Worm (Caenorhabditis elegans): ENCODE results near the gene mtre-1.

mtre-1 gene

DNA sequence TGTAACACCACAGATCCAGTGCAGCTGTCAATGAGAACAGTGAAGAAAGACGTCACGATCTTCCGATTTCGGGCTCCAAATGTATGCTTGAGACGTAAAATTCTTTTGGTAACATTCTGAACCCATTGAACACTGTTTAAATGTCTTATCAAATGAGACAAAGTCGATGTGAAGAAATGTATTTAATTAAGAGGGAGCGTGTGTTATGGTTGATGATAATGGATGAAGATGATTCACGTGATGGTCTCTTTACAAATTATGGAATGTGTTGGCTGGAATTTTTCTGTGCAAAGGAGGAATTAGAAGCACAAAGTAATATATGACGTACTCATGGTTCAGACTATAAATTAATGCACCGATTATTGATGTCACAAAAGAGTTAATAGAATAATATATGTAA is 43.4 kb downstream of the mtre-1 start:
- no peak for TF ChIP-seq nhr-71 (tag; optimal IDR thresholded peaks at IDR 0.05)
- peak; percentile 7 for TF ChIP-seq blmp-1 (tag; optimal IDR thresholded peaks at IDR 0.05)
- TF ChIP-seq hlh-17 (GFP tag; optimal IDR thresholded peaks at IDR 0.05; ENCODE audit: borderline replicate concordance), result no peak
- no peak for TF ChIP-seq fkh-4 (tag; optimal IDR thresholded peaks at IDR 0.05; ENCODE audit: borderline replicate concordance)
- no peak for TF ChIP-seq irx-1 (tag; optimal IDR thresholded peaks at IDR 0.05)
- no peak for TF ChIP-seq unc-98 (GFP tag; IDR thresholded peaks at IDR 0.05)
- TF ChIP-seq isw-1 (GFP tag; IDR thresholded peaks at IDR 0.05), result no peak

DNA sequence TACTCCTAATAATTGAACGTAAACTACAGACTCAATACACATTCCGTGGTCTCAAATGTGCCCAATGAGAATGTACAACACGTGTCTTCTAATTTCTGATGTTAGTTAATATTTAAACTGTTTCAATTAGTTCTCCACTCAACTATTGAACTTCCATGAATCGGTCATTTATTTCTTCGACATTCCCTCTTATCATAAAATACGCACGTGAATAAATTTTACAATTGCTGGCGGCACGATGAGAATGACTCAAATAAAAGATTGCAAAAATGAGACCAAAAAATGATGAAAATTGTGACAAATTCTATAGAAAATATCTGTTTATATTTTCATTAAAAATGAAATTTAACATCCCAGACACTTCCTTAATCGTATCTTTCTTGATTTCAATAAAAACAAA is 45.6 kb downstream of the mtre-1 start:
- no peak for TF ChIP-seq nhr-90 (tag; optimal IDR thresholded peaks at IDR 0.05; ENCODE audit: poor library complexity)

DNA sequence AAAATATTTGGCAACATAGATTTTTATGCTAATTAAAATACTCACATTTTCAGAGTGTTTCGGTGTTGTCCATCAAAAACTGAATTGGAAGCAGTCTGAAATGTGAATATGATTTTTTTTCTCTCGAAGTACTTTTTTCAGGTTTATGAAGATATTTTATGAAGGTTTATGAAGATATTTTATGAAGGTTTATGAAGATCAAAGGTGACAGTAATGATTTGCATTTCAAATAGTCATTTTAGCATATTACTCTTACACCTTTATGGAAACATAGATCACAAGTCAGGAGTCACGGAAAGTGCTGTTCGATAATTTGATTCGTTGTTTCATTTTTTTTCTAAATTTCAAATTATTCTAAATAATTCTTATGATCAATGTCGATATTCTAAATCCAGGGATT is 46.2 kb downstream of the mtre-1 start, which contains the start of gene pgp-11:
Gene pgp-11 (minus strand): TSS at position 101 of the 400 bp plus-strand sequence.
- TF ChIP-seq hlh-17 (GFP tag; optimal IDR thresholded peaks at IDR 0.05; ENCODE audit: borderline replicate concordance) (no peak), unc-30 (tag; optimal IDR thresholded peaks at IDR 0.05) (no peak), tbx-2 (tag; optimal IDR thresholded peaks at IDR 0.05) (no peak), elt-3 (tag; optimal IDR thresholded peaks at IDR 0.05) (no peak), ceh-8 (GFP tag; optimal IDR thresholded peaks at IDR 0.05) (no peak)

DNA sequence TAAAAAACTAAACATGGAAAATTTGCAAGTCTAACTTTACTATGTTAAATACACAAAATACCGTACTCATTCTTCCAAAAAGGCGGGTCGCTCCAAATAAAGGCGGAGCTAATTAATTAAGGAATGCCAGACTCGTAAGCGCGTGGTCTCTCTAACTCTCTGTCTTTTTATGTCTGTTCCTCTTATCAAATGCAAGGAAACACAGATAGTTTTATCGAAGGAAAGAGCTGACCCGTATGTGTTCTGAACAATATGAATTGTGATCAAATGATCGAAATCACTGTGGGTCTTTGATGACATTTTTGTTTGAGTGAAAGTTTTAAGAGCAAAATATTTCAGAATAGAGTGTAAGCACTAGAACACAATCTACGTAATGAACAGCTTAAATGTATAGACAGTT is 48.9 kb downstream of the mtre-1 start:
- no peak for TF ChIP-seq zag-1 (tag; optimal IDR thresholded peaks at IDR 0.05)
- no peak for TF ChIP-seq ceh-90 (tag; optimal IDR thresholded peaks at IDR 0.05)
- no peak for TF ChIP-seq blmp-1 (tag; optimal IDR thresholded peaks at IDR 0.05)
- no peak for TF ChIP-seq aha-1 (tag; optimal IDR thresholded peaks at IDR 0.05)
- TF ChIP-seq elt-2 (tag; optimal IDR thresholded peaks at IDR 0.05), result peak; percentile 59
- no peak for TF ChIP-seq nhr-237 (tag; optimal IDR thresholded peaks at IDR 0.05)
- TF ChIP-seq pag-3 (tag; optimal IDR thresholded peaks at IDR 0.05; ENCODE audit: borderline replicate concordance, insufficient read depth), result no peak
- TF ChIP-seq mab-9 (GFP tag; IDR thresholded peaks at IDR 0.05), result no peak
- no peak for TF ChIP-seq lsy-2 (tag; optimal IDR thresholded peaks at IDR 0.05)
- TF ChIP-seq efl-1 (optimal IDR thresholded peaks at IDR 0.05), result no peak
- TF ChIP-seq efl-1 (GFP tag; optimal IDR thresholded peaks at IDR 0.05 in 1 of 2), result peak in 1 of 2 experiments; percentile 60

Data from whole organism, L1 larva.